Worm (Caenorhabditis elegans): ENCODE data around the gene K12H6.12.

The K12H6.12 gene

DNA sequence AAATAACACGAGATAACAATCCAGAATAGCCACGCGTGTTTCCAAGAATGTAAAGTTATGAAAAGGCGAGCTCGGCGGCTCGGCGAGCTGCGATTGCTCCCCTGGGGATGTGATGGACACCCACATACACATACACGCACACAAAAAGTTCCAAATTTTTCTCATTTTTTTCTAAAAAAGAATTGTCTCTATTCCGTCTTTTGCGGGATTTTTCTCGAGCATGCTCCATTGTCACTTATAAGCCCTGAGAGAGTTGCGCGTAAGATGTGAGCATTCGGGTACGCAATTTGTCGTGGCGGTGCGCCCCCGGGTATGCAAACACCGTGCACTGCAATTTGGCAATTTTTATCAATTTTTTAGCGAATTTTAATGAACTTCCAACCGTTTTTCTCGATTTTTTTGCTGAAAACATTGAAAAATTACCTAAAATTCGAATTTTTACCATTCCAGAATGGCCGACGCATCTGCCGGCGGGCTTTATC lies 20.9 kb upstream of the K12H6.12 start, which contains the start of the genes F08D12.12 and srpa-72:
F08D12.12 (minus strand) TSS at position 51 of the 482 bp plus-strand sequence.
srpa-72 (plus strand) TSS at position 451 of the 482 bp plus-strand sequence.
- no peak for TF ChIP-seq ceh-45 (GFP tag; IDR thresholded peaks at IDR 0.05)

DNA sequence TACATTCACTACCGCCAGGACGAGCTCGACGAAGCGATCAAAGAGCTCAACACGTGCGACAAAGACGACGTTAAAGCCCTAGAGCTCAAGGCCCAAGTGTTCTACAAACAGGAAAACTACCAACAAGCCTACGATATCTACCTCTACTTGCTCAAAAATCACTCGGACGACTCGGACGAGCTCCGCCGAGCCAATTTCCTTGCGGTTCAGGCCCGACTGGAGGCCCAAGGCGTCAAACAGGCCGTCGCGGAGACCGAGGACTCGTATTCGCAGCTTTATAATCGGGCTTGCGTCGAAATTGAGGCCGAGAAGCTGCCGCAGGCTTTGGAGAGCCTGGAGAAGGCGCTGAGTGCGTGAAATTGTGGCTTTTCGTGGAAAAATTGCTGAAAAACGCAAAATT lies 20.1 kb upstream of the K12H6.12 start:
- no peak for TF ChIP-seq ceh-45 (GFP tag; IDR thresholded peaks at IDR 0.05)
- no peak for TF ChIP-seq Y22D7AL.16 (tag; optimal IDR thresholded peaks at IDR 0.05)
- TF ChIP-seq eyg-1 (tag; optimal IDR thresholded peaks at IDR 0.05), result no peak
- no peak for TF ChIP-seq syd-9 (tag; optimal IDR thresholded peaks at IDR 0.05)
- no peak for TF ChIP-seq ceh-19 (GFP tag; optimal IDR thresholded peaks at IDR 0.05)
- no peak for TF ChIP-seq che-1 (tag; optimal IDR thresholded peaks at IDR 0.05)
- TF ChIP-seq unc-55 (GFP tag; optimal IDR thresholded peaks at IDR 0.05), result no peak
- TF ChIP-seq unc-3 (GFP tag; conservative IDR thresholded peaks at IDR 0.05), result no peak
- TF ChIP-seq unc-3 (tag; optimal IDR thresholded peaks at IDR 0.05), result no peak
- TF ChIP-seq tbx-7 (tag; optimal IDR thresholded peaks at IDR 0.05), result no peak

DNA sequence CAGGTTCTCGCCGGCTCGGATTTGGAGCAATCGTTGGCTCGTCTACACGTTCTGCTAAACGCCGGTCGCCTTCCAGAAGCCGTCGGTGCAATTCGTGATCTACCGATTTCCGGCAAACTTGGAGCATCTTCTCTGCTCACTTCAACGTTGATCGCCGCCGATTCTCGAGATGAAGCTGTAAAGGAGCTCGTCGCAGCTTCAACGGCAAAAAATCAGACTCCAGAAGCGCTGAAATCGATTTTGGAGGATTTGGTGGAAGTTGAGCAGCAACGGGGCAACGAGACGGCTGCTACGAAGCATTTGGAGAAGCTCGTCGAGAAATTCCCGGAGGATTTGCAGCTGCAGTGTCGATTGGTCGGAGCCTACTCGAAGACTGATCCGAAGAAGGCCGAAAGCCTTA lies 16.3 kb upstream of the K12H6.12 start:
- TF ChIP-seq npax-4 (tag; optimal IDR thresholded peaks at IDR 0.05) (no peak), T23F11.4 (GFP tag; optimal IDR thresholded peaks at IDR 0.05) (no peak), ets-4 (tag; optimal IDR thresholded peaks at IDR 0.05) (no peak), ceh-14 (tag; optimal IDR thresholded peaks at IDR 0.05) (no peak), lim-6 (tag; optimal IDR thresholded peaks at IDR 0.05) (no peak), mec-3 (tag; optimal IDR thresholded peaks at IDR 0.05; ENCODE audit: borderline replicate concordance) (no peak), nfya-1 (tag; optimal IDR thresholded peaks at IDR 0.05) (no peak), pha-2 (tag; optimal IDR thresholded peaks at IDR 0.05) (no peak), sox-2 (GFP tag; IDR thresholded peaks at IDR 0.05) (no peak), madf-2 (tag; optimal IDR thresholded peaks at IDR 0.05) (no peak), pros-1 (tag; optimal IDR thresholded peaks at IDR 0.05) (no peak), che-1 (tag; optimal IDR thresholded peaks at IDR 0.05) (no peak), tbx-2 (tag; optimal IDR thresholded peaks at IDR 0.05) (no peak)

DNA sequence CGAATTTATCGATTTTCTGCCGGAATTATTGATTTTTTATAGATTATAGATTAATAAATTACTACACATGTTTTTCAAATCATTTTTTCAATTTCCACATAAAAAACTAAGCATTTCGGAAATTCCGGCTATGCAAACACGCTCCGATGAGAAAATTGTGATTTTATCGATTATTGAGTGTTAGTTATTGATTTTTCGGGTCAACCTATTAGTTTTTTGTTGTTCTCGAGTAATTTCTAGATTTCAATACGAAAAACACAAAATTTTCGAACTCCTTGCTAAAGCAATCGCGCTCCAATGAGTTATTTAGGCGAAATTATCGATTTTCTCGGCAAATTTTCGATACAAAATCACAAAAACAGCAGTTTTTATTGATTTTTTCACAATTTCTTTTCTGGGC lies 12.5 kb upstream of the K12H6.12 start:
- TF ChIP-seq ceh-30 (tag; optimal IDR thresholded peaks at IDR 0.05) (no peak), C38D4.7 (GFP tag; optimal IDR thresholded peaks at IDR 0.05) (no peak), hlh-6 (tag; optimal IDR thresholded peaks at IDR 0.05) (no peak), pha-2 (tag; optimal IDR thresholded peaks at IDR 0.05) (no peak), fax-1 (tag; optimal IDR thresholded peaks at IDR 0.05) (no peak), pax-1 (tag; optimal IDR thresholded peaks at IDR 0.05) (no peak), ref-2 (tag; optimal IDR thresholded peaks at IDR 0.05) (no peak)

DNA sequence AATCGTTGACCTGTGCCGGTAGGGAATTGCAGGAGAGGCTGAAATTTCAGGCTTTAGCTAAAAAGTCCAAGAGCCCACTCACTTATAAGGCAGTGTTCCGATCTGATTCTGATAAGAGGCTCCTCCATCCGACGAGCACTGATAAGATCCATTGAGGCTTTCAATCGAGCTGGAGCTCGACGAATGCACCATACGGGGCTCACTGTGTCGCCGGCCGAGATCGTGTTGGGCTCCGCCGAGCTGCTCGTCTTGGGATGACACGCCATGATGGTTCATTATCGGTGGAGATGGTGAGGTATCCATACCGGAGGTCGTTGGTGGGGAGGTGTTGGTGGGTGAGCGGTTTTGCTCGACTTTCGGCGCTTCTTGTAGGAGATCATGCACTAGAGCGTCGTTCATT lies 11.5 kb upstream of the K12H6.12 start:
- TF ChIP-seq madf-2 (tag; optimal IDR thresholded peaks at IDR 0.05), result no peak

DNA sequence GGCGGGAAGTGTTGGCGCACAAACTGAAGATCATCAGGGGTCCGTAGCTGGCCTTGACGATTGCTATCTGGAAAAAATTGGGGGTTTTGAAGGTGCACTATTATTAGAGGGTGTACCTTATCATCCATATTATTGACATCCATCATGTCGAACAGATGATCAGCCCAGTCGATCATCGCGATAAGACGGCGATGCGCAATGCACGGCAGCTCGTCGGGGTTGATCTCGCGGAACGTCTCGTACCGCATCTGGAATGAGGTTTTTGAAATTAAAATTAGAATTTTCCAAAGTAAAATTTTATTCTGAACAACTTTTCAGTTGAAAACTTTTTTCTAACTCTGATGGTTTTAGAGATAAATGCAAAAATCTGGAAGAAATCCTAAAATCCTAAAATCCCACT lies 10.0 kb upstream of the K12H6.12 start:
- no peak for TF ChIP-seq ztf-16 (tag; optimal IDR thresholded peaks at IDR 0.05)
- TF ChIP-seq ceh-34 (tag; optimal IDR thresholded peaks at IDR 0.05), result no peak
- TF ChIP-seq fkh-10 (GFP tag; optimal IDR thresholded peaks at IDR 0.05), result no peak
- TF ChIP-seq tbx-7 (tag; optimal IDR thresholded peaks at IDR 0.05), result no peak
- TF ChIP-seq ref-2 (tag; optimal IDR thresholded peaks at IDR 0.05), result no peak
- no peak for TF ChIP-seq ceh-48 (tag; optimal IDR thresholded peaks at IDR 0.05)
- TF ChIP-seq unc-42 (tag; optimal IDR thresholded peaks at IDR 0.05), result no peak
